Fruit fly (Drosophila melanogaster): ENCODE results near the gene CG42788.

The CG42788 gene

DNA sequence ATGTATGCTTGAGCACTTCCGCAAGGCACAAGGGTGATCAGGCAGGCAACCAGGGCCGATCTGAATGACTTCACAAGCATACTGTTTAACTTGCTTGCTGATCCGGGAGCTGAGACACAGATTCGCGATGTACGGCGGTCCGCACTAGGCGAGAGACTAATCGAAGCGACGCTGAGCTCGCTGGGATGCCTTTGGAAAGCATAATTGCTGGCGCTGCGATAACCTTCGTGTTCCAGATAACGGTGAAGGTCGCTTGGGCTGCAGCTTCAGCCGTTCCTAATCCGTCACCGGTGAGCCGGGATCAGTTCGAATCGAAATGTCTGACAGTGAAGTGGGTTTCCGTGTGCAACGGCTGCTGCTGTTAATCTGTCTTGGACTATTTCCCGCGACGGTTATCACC lies 5.1 kb upstream of the CG42788 start, which contains the start of the genes CG6912 and CG3984:
TSS of gene CG6912 (minus strand) at position 159 of the 400 bp plus-strand sequence.
TSS of gene CG3984 (plus strand) at position 303 of the 400 bp plus-strand sequence.
- TF ChIP-seq BtbVII (GFP tag; optimal IDR thresholded peaks at IDR 0.05): no peak
- TF ChIP-seq CG17361 (GFP tag; IDR thresholded peaks at IDR 0.05): no peak
- TF ChIP-seq YL-1 (GFP tag; optimal IDR thresholded peaks at IDR 0.05): no peak
- TF ChIP-seq CG14014 (GFP tag; IDR thresholded peaks at IDR 0.05): no peak
- TF ChIP-seq sug (tag; optimal IDR thresholded peaks at IDR 0.05): peak; percentile 60
- TF ChIP-seq sc (optimal IDR thresholded peaks at IDR 0.05): no peak
- TF ChIP-seq sc (GFP tag; optimal IDR thresholded peaks at IDR 0.05): no peak
- peak; percentile 92 for TF ChIP-seq chinmo (GFP tag; IDR thresholded peaks at IDR 0.05; ENCODE audit: partially characterized antibody)
- TF ChIP-seq CG15696 (tag; optimal IDR thresholded peaks at IDR 0.05): no peak
- no peak for TF ChIP-seq zfh1 (GFP tag; IDR thresholded peaks at IDR 0.05)
- TF ChIP-seq pfk (GFP tag; optimal IDR thresholded peaks at IDR 0.05): no peak
- TF ChIP-seq Med (GFP tag): peak; percentile 58
- TF ChIP-seq CG5245 (GFP tag; optimal IDR thresholded peaks at IDR 0.05): no peak
- TF ChIP-seq Dp (GFP tag; optimal IDR thresholded peaks at IDR 0.05): no peak
- TF ChIP-seq CG10366 (GFP tag; IDR thresholded peaks at IDR 0.05): no peak
- TF ChIP-seq Dref (GFP tag; IDR thresholded peaks at IDR 0.05): 0 out of 2 replicates have a peak, but pooled peaks have one; percentile 5
- TF ChIP-seq ham (GFP tag; IDR thresholded peaks at IDR 0.05): no peak
- no peak for TF ChIP-seq CG31365 (tag; optimal IDR thresholded peaks at IDR 0.05)
- TF ChIP-seq CG2129 (GFP tag; IDR thresholded peaks at IDR 0.05; ENCODE audit: partially characterized antibody): no peak
- TF ChIP-seq CG18619 (GFP tag; optimal IDR thresholded peaks at IDR 0.05): no peak
- TF ChIP-seq eyg (GFP tag; optimal IDR thresholded peaks at IDR 0.05): no peak
- no peak for TF ChIP-seq CG31388 (GFP tag; optimal IDR thresholded peaks at IDR 0.05)
- TF ChIP-seq Hr39 (optimal IDR thresholded peaks at IDR 0.05): no peak
- no peak for TF ChIP-seq CG8290 (GFP tag; optimal IDR thresholded peaks at IDR 0.05)
- no peak for TF ChIP-seq CG8290 (tag; optimal IDR thresholded peaks at IDR 0.05)
- no peak for TF ChIP-seq CG11247 (GFP tag; IDR thresholded peaks at IDR 0.05)
- TF ChIP-seq run (tag; optimal IDR thresholded peaks at IDR 0.05): no peak
- TF ChIP-seq tx (GFP tag; optimal IDR thresholded peaks at IDR 0.05): no peak
- TF ChIP-seq CG13775 (GFP tag; optimal IDR thresholded peaks at IDR 0.05): no peak
- 0 out of 2 replicates have a peak, but pooled peaks have one; percentile 22 for TF ChIP-seq Poxn (GFP tag; IDR thresholded peaks at IDR 0.05)
- no peak for TF ChIP-seq phol (tag; optimal IDR thresholded peaks at IDR 0.05)
- TF ChIP-seq stwl (tag; optimal IDR thresholded peaks at IDR 0.05): no peak
- TF ChIP-seq CG14965 (GFP tag; optimal IDR thresholded peaks at IDR 0.05; ENCODE audit: borderline replicate concordance): no peak
- no peak for TF ChIP-seq dati (GFP tag; IDR thresholded peaks at IDR 0.05)
- TF ChIP-seq row (GFP tag; IDR thresholded peaks at IDR 0.05): no peak
- no peak for TF ChIP-seq ssp (GFP tag; IDR thresholded peaks at IDR 0.05)
- TF ChIP-seq Tbp (GFP tag; optimal IDR thresholded peaks at IDR 0.05): no peak
- no peak for TF ChIP-seq ase (GFP tag; IDR thresholded peaks at IDR 0.05)
- no peak for TF ChIP-seq CG9817 (tag; optimal IDR thresholded peaks at IDR 0.05)
- no peak for TF ChIP-seq zen (tag; optimal IDR thresholded peaks at IDR 0.05)
- TF ChIP-seq onecut (GFP tag; IDR thresholded peaks at IDR 0.05): no peak
- TF ChIP-seq nom (GFP tag; optimal IDR thresholded peaks at IDR 0.05): no peak
- no peak for TF ChIP-seq CG30431 (GFP tag; optimal IDR thresholded peaks at IDR 0.05)
- TF ChIP-seq HmgZ (tag; optimal IDR thresholded peaks at IDR 0.05): no peak
- no peak for TF ChIP-seq gfzf (GFP tag; optimal IDR thresholded peaks at IDR 0.05)
- no peak for TF ChIP-seq pb (GFP tag; optimal IDR thresholded peaks at IDR 0.05)
- TF ChIP-seq CTCF (GFP tag; optimal IDR thresholded peaks at IDR 0.05): no peak
- TF ChIP-seq HLH54F (GFP tag; optimal IDR thresholded peaks at IDR 0.05): no peak
- no peak for TF ChIP-seq Awh (GFP tag; IDR thresholded peaks at IDR 0.05)
- peak; percentile 33 for TF ChIP-seq CG34376 (GFP tag; optimal IDR thresholded peaks at IDR 0.05)
- no peak for TF ChIP-seq CG6175 (GFP tag; IDR thresholded peaks at IDR 0.05)
- TF ChIP-seq dm (GFP tag; optimal IDR thresholded peaks at IDR 0.05): no peak
- TF ChIP-seq Lpt (GFP tag; optimal IDR thresholded peaks at IDR 0.05): no peak
- TF ChIP-seq ap (GFP tag; IDR thresholded peaks at IDR 0.05): no peak
